Fruit fly (Drosophila melanogaster) whole organism, embryonic: ENCODE measurements around the gene CG18788.
"Not testable (repeated sequence)": the region's sequence is repeated elsewhere in the genome, so short reads cannot be mapped to it uniquely, and the experiment has no call there.

Experiments
- BEAF-32 ChIP-seq: fragments of 200-800 bp; sonication (Bioruptor generic); optimal IDR thresholded peaks from 3 replicates; lab custom pipeline; 2017; ENCODE audit warnings: missing biosample characterization, missing genetic modification characterization, mild to moderate bottlenecking, moderate library complexity, missing genetic modification reagents
- CG6765 ChIP-seq: fragments of 200-800 bp; sonication (Bioruptor generic); optimal IDR thresholded peaks from 3 replicates; lab custom pipeline; 2017; ENCODE audit warnings: missing biosample characterization, mild to moderate bottlenecking, missing genetic modification characterization
- mirr ChIP-seq: fragments of 200-800 bp; sonication (Bioruptor generic); optimal IDR thresholded peaks from 3 replicates; lab custom pipeline; 2018; ENCODE audit warnings: missing biosample characterization, mild to moderate bottlenecking, missing genetic modification characterization
- toy ChIP-seq: fragments of 200-800 bp; sonication (Bioruptor generic); IDR thresholded peaks from 2 replicates; pipeline ENCODE4 v1.3.6; 2022; ENCODE audit warnings: missing biosample characterization, missing genetic modification characterization
- wor ChIP-seq: fragments of 200-800 bp; sonication (Bioruptor generic); IDR thresholded peaks from 2 replicates; pipeline ENCODE4 v1.3.6; 2022; ENCODE audit warnings: missing biosample characterization, missing genetic modification characterization
- zfh2 ChIP-seq: fragments of 200-800 bp; sonication (Bioruptor generic); optimal IDR thresholded peaks from 2 replicates; lab custom pipeline; 2016; ENCODE audit warnings: missing biosample characterization, missing genetic modification characterization

- TF ChIP-seq mirr (GFP tag; lab: Kevin White, UChicago); wor (GFP tag; lab: Robert Waterston, UW); toy; CG6765 (GFP tag; lab: Kevin White, UChicago); zfh2 (GFP tag; lab: Kevin White, UChicago); BEAF-32 (GFP tag; lab: Kevin White, UChicago): not testable (repeated sequence)
These were observed 41.4 kb upstream of the CG18788 start, which contains the start of gene Ada1-2 for dm6 chr2L:11992602-11993001.
